Worm (Caenorhabditis elegans) whole organism, young adult: ENCODE results near the gene F08F3.4.

Experiments used
- B0035.1 ChIP-seq: sonication (generic microtip); optimal IDR thresholded peaks from 2 replicates; lab custom pipeline; 2016; ENCODE audit warnings: missing genetic modification characterization, mild to moderate bottlenecking, missing compliant biosample characterization, missing genotype, missing genetic modification reagents
- D2030.7 ChIP-seq: fragments of 200-800 bp; sonication (Bioruptor generic); IDR thresholded peaks from 2 replicates; pipeline ENCODE4 v1.3.6; 2022; ENCODE audit warnings: missing genetic modification reagents, missing genetic modification characterization, missing compliant biosample characterization
- F10E7.11 ChIP-seq: sonication (generic microtip); optimal IDR thresholded peaks from 2 replicates; lab custom pipeline; 2017; ENCODE audit warnings: mild to moderate bottlenecking, missing genetic modification characterization, moderate library complexity, missing compliant biosample characterization
- F49E8.2 ChIP-seq: sonication (generic microtip); optimal IDR thresholded peaks from 3 replicates; lab custom pipeline; 2017; ENCODE audit warnings: missing genetic modification characterization, mild to moderate bottlenecking, missing compliant biosample characterization, antibody characterized with exemption, moderate library complexity; ENCODE audit not compliant: insufficient read depth
- F52B5.7 ChIP-seq: sonication (generic microtip); optimal IDR thresholded peaks from 2 replicates; lab custom pipeline; 2016; ENCODE audit warnings: mild to moderate bottlenecking, missing genetic modification characterization, missing compliant biosample characterization
- T26A5.8 ChIP-seq: sonication (generic microtip); optimal IDR thresholded peaks from 2 replicates; lab custom pipeline; 2016; ENCODE audit warnings: missing genetic modification characterization, missing compliant biosample characterization
- Y53G8AR.9 ChIP-seq: fragments of 200-800 bp; sonication (Bioruptor generic); conservative IDR thresholded peaks from 2 replicates; pipeline ENCODE4 v1.3.6; 2022; ENCODE audit warnings: missing genetic modification reagents, missing genetic modification characterization, missing compliant biosample characterization
- Y79H2A.3 ChIP-seq: fragments of 200-800 bp; sonication (Bioruptor generic); conservative IDR thresholded peaks from 2 replicates; pipeline ENCODE4 v1.3.6; 2022; ENCODE audit warnings: missing genetic modification reagents, missing genetic modification characterization, missing compliant biosample characterization
- Y95B8A.8 ChIP-seq: fragments of 200-800 bp; sonication (Bioruptor generic); IDR thresholded peaks from 2 replicates; pipeline ENCODE4 v1.3.6; 2022; ENCODE audit warnings: missing genetic modification reagents, missing genetic modification characterization, missing compliant biosample characterization
- aptf-3 ChIP-seq: fragments of 200-800 bp; sonication (Bioruptor generic); IDR thresholded peaks from 2 replicates; pipeline ENCODE4 v1.3.6; 2022; ENCODE audit warnings: missing genetic modification characterization, missing compliant biosample characterization
- attf-5 ChIP-seq: fragments of 200-800 bp; sonication (Bioruptor generic); optimal IDR thresholded peaks from 2 replicates; lab custom pipeline; 2018; ENCODE audit warnings: mild to moderate bottlenecking, missing genetic modification characterization, missing compliant biosample characterization
- attf-6 ChIP-seq: fragments of 200-800 bp; sonication (Bioruptor generic); IDR thresholded peaks from 2 replicates; pipeline ENCODE4 v1.3.6; 2022; ENCODE audit warnings: missing genetic modification reagents, missing genetic modification characterization, missing compliant biosample characterization
- ceh-100 ChIP-seq: fragments of 200-800 bp; sonication (Bioruptor generic); IDR thresholded peaks from 2 replicates; pipeline ENCODE4 v1.3.6; 2022; ENCODE audit warnings: missing genetic modification reagents, missing genetic modification characterization, missing compliant biosample characterization
- ceh-58 ChIP-seq: fragments of 200-800 bp; sonication (Bioruptor generic); IDR thresholded peaks from 2 replicates; pipeline ENCODE4 v1.3.6; 2022; ENCODE audit warnings: missing genetic modification characterization, missing compliant biosample characterization
- chd-7 ChIP-seq: sonication (generic microtip); optimal IDR thresholded peaks from 2 replicates; lab custom pipeline; 2016; ENCODE audit warnings: mild to moderate bottlenecking, missing genetic modification characterization, moderate library complexity, missing compliant biosample characterization
- ets-4 ChIP-seq: fragments of 200-800 bp; sonication (Bioruptor generic); optimal IDR thresholded peaks from 2 replicates; lab custom pipeline; 2018; ENCODE audit warnings: mild to moderate bottlenecking, missing genetic modification characterization, missing compliant biosample characterization
- gei-17 ChIP-seq: fragments of 200-800 bp; sonication (Bioruptor generic); optimal IDR thresholded peaks from 2 replicates; lab custom pipeline; 2018; ENCODE audit warnings: mild to moderate bottlenecking, missing genetic modification characterization, missing compliant biosample characterization
- him-1 ChIP-seq: sonication (generic microtip); optimal IDR thresholded peaks from 2 replicates; lab custom pipeline; 2016; ENCODE audit warnings: missing genotype, missing genetic modification reagents, missing genetic modification characterization, missing compliant biosample characterization
- hmg-1.2 ChIP-seq: fragments of 200-800 bp; sonication (Bioruptor generic); IDR thresholded peaks from 2 replicates; pipeline ENCODE4 v1.3.6; 2022; ENCODE audit warnings: missing genetic modification reagents, missing genetic modification characterization, missing compliant biosample characterization
- hmg-20 ChIP-seq: fragments of 200-800 bp; sonication (Bioruptor generic); IDR thresholded peaks from 2 replicates; pipeline ENCODE4 v1.3.6; 2022; ENCODE audit warnings: missing genetic modification reagents, missing genetic modification characterization, missing compliant biosample characterization
- hrde-1 ChIP-seq: sonication (generic microtip); optimal IDR thresholded peaks from 2 replicates; lab custom pipeline; 2016; ENCODE audit warnings: missing genetic modification characterization, mild to moderate bottlenecking, missing compliant biosample characterization, moderate library complexity, missing genotype, missing genetic modification reagents, borderline replicate concordance
- let-526 ChIP-seq: fragments of 200-800 bp; sonication (Bioruptor generic); IDR thresholded peaks from 2 replicates; pipeline ENCODE4 v1.3.6; 2022; ENCODE audit warnings: missing genetic modification reagents, missing genetic modification characterization, missing compliant biosample characterization
- lin-26 ChIP-seq: fragments of 200-800 bp; sonication (Bioruptor generic); IDR thresholded peaks from 2 replicates; pipeline ENCODE4 v1.3.6; 2022; ENCODE audit warnings: missing genetic modification reagents, missing genetic modification characterization, missing compliant biosample characterization
- lin-35 ChIP-seq, 3 experiments: fragments of 150-350 bp in 2 of 3; sonication (generic microtip) in 1 of 3; optimal IDR thresholded peaks; 2 replicates each; lab custom pipeline; 2014 to 2018; ENCODE audit warnings: missing biosample characterization in 3 of 3, missing genetic modification characterization in 3 of 3, missing genetic modification reagents in 3 of 3
- lir-1 ChIP-seq: fragments of 200-800 bp; sonication (Bioruptor generic); conservative IDR thresholded peaks from 2 replicates; pipeline ENCODE4 v1.3.6; 2022; ENCODE audit warnings: missing genetic modification reagents, missing genetic modification characterization, missing compliant biosample characterization
- lsl-1 ChIP-seq: fragments of 200-800 bp; sonication (Bioruptor generic); optimal IDR thresholded peaks from 2 replicates; lab custom pipeline; 2018; ENCODE audit warnings: mild to moderate bottlenecking, missing genetic modification characterization, moderate library complexity, missing compliant biosample characterization
- nfyb-1 ChIP-seq: fragments of 200-800 bp; sonication (Bioruptor generic); IDR thresholded peaks from 2 replicates; pipeline ENCODE4 v1.3.6; 2022; ENCODE audit warnings: missing genetic modification reagents, missing genetic modification characterization, missing compliant biosample characterization
- nhr-27 ChIP-seq: fragments of 200-800 bp; sonication (Bioruptor generic); optimal IDR thresholded peaks from 2 replicates; lab custom pipeline; 2018; ENCODE audit warnings: mild to moderate bottlenecking, missing genetic modification characterization, moderate library complexity, missing compliant biosample characterization
- nhr-80 ChIP-seq: sonication (generic microtip); optimal IDR thresholded peaks from 2 replicates; lab custom pipeline; 2016; ENCODE audit warnings: missing genetic modification characterization, missing compliant biosample characterization
- nhr-90 ChIP-seq: sonication (generic microtip); optimal IDR thresholded peaks from 2 replicates; lab custom pipeline; 2016; ENCODE audit warnings: missing genotype, mild to moderate bottlenecking, missing genetic modification characterization, missing compliant biosample characterization
- rec-8 ChIP-seq, 2 experiments: sonication (generic microtip); optimal IDR thresholded peaks; 2 replicates each; lab custom pipeline; 2016; ENCODE audit warnings: mild to moderate bottlenecking in 2 of 2, missing genetic modification characterization in 2 of 2, missing genetic modification reagents in 2 of 2, missing genotype in 2 of 2, missing biosample characterization in 1 of 2, missing compliant biosample characterization in 1 of 2, moderate library complexity in 1 of 2
- repo-1 ChIP-seq: sonication (generic microtip); optimal IDR thresholded peaks from 2 replicates; lab custom pipeline; 2017; ENCODE audit warnings: mild to moderate bottlenecking, missing genetic modification characterization, missing compliant biosample characterization
- snpc-1.3 ChIP-seq: sonication (generic microtip); optimal IDR thresholded peaks from 2 replicates; lab custom pipeline; 2017; ENCODE audit warnings: missing genetic modification characterization, mild to moderate bottlenecking, missing compliant biosample characterization, antibody characterized with exemption, moderate library complexity, missing genotype, missing genetic modification reagents; ENCODE audit not compliant: insufficient read depth
- tlf-1 ChIP-seq: fragments of 200-800 bp; sonication (Bioruptor generic); optimal IDR thresholded peaks from 2 replicates; lab custom pipeline; 2018; ENCODE audit warnings: mild to moderate bottlenecking, missing genetic modification characterization, missing compliant biosample characterization
- unc-62 ChIP-seq: fragments of 150-350 bp; optimal IDR thresholded peaks from 2 replicates; lab custom pipeline; 2014; ENCODE audit warnings: missing biosample characterization, missing genetic modification reagents, missing genetic modification characterization
- zfh-2 ChIP-seq: fragments of 200-800 bp; sonication (Bioruptor generic); conservative IDR thresholded peaks from 2 replicates; pipeline ENCODE4 v1.3.6; 2022; ENCODE audit warnings: missing genetic modification reagents, missing genetic modification characterization, missing compliant biosample characterization
- ztf-18 ChIP-seq: sonication (generic microtip); optimal IDR thresholded peaks from 2 replicates; lab custom pipeline; 2016; ENCODE audit warnings: missing genotype, mild to moderate bottlenecking, missing genetic modification characterization, missing compliant biosample characterization
- ztf-25 ChIP-seq: fragments of 200-800 bp; sonication (Bioruptor generic); IDR thresholded peaks from 2 replicates; pipeline ENCODE4 v1.3.6; 2022; ENCODE audit warnings: missing genetic modification reagents, missing genetic modification characterization, missing compliant biosample characterization
- ztf-26 ChIP-seq: sonication (generic microtip); optimal IDR thresholded peaks from 2 replicates; lab custom pipeline; 2017; ENCODE audit warnings: missing genetic modification characterization, missing compliant biosample characterization

Gene F08F3.4

DNA sequence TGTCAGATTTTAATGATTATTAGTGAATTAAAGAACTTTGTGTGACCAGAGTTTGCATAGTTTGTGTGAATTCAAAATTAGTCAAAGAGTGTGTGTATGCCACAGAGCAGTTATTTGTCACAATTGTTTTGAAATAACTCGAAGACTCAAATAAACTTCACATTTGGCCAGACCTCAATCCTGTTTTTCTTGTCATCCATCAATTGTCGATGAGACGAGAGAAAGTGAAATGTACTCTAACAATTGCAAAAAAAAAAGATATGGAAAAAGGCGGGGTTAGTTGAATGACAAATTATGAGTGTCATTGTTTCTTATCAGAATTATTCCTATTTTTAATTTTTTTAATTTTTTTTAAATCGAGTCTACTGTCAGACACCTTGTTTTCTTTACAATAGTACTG lies 45.9 kb upstream of the F08F3.4 start, which contains the start of gene T09D3.8 (continued):
- TF ChIP-seq hmg-1.2 (GFP tag; lab: Robert Waterston, UW), result no peak

DNA sequence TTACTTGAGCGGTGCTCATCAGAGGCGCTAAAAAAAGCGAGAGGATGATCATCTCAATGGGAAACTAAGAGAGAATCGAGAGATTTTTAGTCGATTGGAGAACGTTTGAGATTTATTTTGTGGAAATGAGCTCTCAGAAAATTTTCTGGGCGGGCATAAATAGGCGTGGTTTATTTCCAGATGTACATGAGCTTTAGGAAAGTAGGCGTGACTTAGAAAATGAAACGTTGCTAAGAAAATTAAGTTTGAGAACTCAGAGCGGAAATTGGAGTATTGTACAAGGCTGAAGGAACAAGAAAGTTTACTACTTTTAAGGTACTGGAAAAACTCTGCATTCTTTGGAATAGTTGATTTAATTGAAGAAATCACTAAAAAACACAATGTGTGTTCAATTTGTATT lies 42.0 kb upstream of the F08F3.4 start, which contains the start of gene T09D3.9:
Gene T09D3.9 (minus strand): TSS at position 101 of the 400 bp plus-strand sequence.
- TF ChIP-seq snpc-1.3 (tag; lab: Kevin White, UChicago) (no peak), ztf-18 (tag; lab: Kevin White, UChicago) (no peak), lin-26 (no peak), Y95B8A.8 (GFP tag; lab: Robert Waterston, UW) (no peak), Y53G8AR.9 (GFP tag; lab: Robert Waterston, UW) (no peak), attf-6 (GFP tag; lab: Robert Waterston, UW) (no peak), rec-8 (tag; optimal IDR thresholded peaks at IDR 0.05; lab: Kevin White, UChicago) (no peak), lin-35 (GFP tag; optimal IDR thresholded peaks at IDR 0.05; lab: Kevin White, UChicago) (no peak), hmg-20 (GFP tag; lab: Robert Waterston, UW) (no peak), attf-5 (no peak), ztf-26 (tag; lab: Kevin White, UChicago) (no peak)
- TF ChIP-seq, all 124 proteins: peak for 0

DNA sequence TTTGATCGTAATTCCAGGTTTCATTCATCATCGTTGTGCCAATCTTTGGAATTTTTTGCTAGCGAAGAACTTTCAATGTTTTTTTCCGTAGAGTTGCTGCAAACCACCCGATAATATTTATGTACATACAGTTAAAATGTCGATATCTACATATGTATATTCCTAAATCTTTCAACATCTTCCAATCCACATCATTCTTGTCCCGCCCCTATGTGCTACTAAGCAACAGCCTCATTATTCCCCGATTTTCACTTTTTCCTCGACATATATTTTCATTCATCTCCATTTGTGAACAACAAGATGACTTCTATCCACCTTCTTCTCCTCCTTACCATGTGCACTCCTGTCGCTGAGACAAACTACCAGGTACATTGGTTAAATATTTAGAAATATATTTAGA lies 38.6 kb upstream of the F08F3.4 start, which contains the start of gene C35A11.3:
Gene C35A11.3 (plus strand): TSS at position 301 of the 400 bp plus-strand sequence.
- TF ChIP-seq ceh-58 (GFP tag; lab: Robert Waterston, UW) (no peak), ztf-18 (tag; lab: Kevin White, UChicago) (no peak), nhr-80 (no peak), unc-62 (no peak), let-526 (GFP tag; lab: Robert Waterston, UW) (no peak), hrde-1 (tag; lab: Kevin White, UChicago) (no peak), F10E7.11 (tag; lab: Kevin White, UChicago) (no peak), zfh-2 (GFP tag; lab: Robert Waterston, UW) (no peak), tlf-1 (GFP tag; lab: Kevin White, UChicago) (no peak), lin-35 (GFP tag; optimal IDR thresholded peaks at IDR 0.05; lab: Kevin White, UChicago) (no peak), Y53G8AR.9 (GFP tag; lab: Robert Waterston, UW) (no peak), rec-8 (tag; optimal IDR thresholded peaks at IDR 0.05; lab: Kevin White, UChicago) (no peak), B0035.1 (tag; lab: Kevin White, UChicago) (no peak), repo-1 (tag; lab: Kevin White, UChicago) (no peak), chd-7 (tag; lab: Kevin White, UChicago) (no peak), aptf-3 (GFP tag; lab: Robert Waterston, UW) (no peak), ztf-25 (GFP tag; lab: Robert Waterston, UW) (no peak)

DNA sequence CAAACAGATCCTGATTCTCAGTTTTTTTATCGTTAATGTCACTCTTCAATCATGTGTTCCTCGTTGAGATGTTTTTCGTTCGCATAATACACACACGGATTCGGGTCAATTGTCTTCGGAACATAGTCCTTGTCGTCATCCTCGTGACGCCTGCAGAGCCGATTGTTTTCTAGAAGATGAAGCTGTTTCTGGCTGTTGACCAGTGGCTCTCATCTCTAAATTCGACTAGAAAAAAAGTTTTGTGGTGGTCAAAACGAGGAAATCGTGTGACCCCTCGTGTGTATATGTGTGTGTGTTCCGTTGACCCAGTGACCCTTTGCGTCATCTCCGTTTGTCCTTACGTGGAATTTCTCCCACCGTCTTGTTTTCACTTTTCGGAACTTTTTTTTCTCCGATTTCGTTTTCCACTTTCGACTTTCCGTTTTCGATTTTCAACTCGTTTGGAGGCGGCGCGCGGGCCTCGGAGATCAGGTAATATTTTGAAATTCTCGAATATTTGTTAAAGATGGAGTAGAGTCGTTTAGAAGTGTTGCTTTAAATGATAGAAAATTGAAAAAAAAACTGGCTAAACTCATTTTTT lies 24.8 kb upstream of the F08F3.4 start, which contains the start of gene C35A11.2:
Gene C35A11.2 (plus strand): TSS at position 386 of the 580 bp plus-strand sequence.
- TF ChIP-seq nhr-90 (tag; lab: Kevin White, UChicago) (no peak), lir-1 (GFP tag; lab: Robert Waterston, UW) (no peak), nfyb-1 (GFP tag; lab: Robert Waterston, UW) (no peak), him-1 (tag; lab: Kevin White, UChicago) (no peak), Y79H2A.3 (no peak), attf-5 (no peak), aptf-3 (GFP tag; lab: Robert Waterston, UW) (no peak), lsl-1 (no peak), D2030.7 (GFP tag; lab: Robert Waterston, UW) (no peak), gei-17 (GFP tag; lab: Kevin White, UChicago) (no peak), T26A5.8 (no peak), ceh-100 (GFP tag; lab: Robert Waterston, UW) (no peak), F52B5.7 (tag; lab: Kevin White, UChicago) (no peak), ets-4 (GFP tag; lab: Kevin White, UChicago) (no peak), nhr-27 (tag; lab: Kevin White, UChicago) (no peak), F49E8.2 (no peak)
